Worm (Caenorhabditis elegans): Measurements from ENCODE around the gene aqp-11.

The aqp-11 gene

ce11 chrIII:13640003-13640499 is 33.0 kb upstream of the aqp-11 start:
- TF ChIP-seq zfh-2 (GFP tag; conservative IDR thresholded peaks at IDR 0.05), result peak; percentile 61
- no peak for TF ChIP-seq lin-40 (tag; optimal IDR thresholded peaks at IDR 0.05)
- peak; percentile 21; the same call in 1 of the 2 replicates for TF ChIP-seq egrh-3 (GFP tag; IDR thresholded peaks at IDR 0.05)
- no peak for TF ChIP-seq nfya-1 (tag; optimal IDR thresholded peaks at IDR 0.05; ENCODE audit: borderline replicate concordance, insufficient read depth)
- TF ChIP-seq K12H6.12 (tag; optimal IDR thresholded peaks at IDR 0.05), result no peak
- no peak for TF ChIP-seq tbx-9 (tag; optimal IDR thresholded peaks at IDR 0.05; ENCODE audit: borderline replicate concordance)

ce11 chrIII:13640869-13641268 is 32.2 kb upstream of the aqp-11 start:
- TF ChIP-seq madf-6 (GFP tag; IDR thresholded peaks at IDR 0.05) (0 out of 2 replicates have a peak, but pooled peaks have one; percentile 30), athp-1 (tag; optimal IDR thresholded peaks at IDR 0.05) (no peak), xnd-1 (tag; optimal IDR thresholded peaks at IDR 0.05) (peak; percentile 53), F33H1.4 (GFP tag; IDR thresholded peaks at IDR 0.05) (peak; percentile 57), sptf-2 (GFP tag; optimal IDR thresholded peaks at IDR 0.05) (no peak), lsl-1 (GFP tag; optimal IDR thresholded peaks at IDR 0.05) (peak; percentile 76)

ce11 chrIII:13641588-13641987 is 31.5 kb upstream of the aqp-11 start, which contains the start of gene acbp-5:
Gene acbp-5, minus strand, starts transcription at chrIII:13641688.
- TF ChIP-seq him-1 (tag; optimal IDR thresholded peaks at IDR 0.05) (no peak), D2030.7 (GFP tag; IDR thresholded peaks at IDR 0.05) (no peak), Y79H2A.3 (GFP tag; conservative IDR thresholded peaks at IDR 0.05) (no peak), dpff-1 (tag; optimal IDR thresholded peaks at IDR 0.05) (no peak), atf-7 (tag; optimal IDR thresholded peaks at IDR 0.05) (no peak), attf-5 (GFP tag; optimal IDR thresholded peaks at IDR 0.05) (no peak), cebp-2 (GFP tag; IDR thresholded peaks at IDR 0.05) (no peak), aptf-2 (GFP tag; conservative IDR thresholded peaks at IDR 0.05) (no peak), sptf-2 (GFP tag; optimal IDR thresholded peaks at IDR 0.05) (no peak), lin-40 (tag; optimal IDR thresholded peaks at IDR 0.05) (no peak), nhr-120 (GFP tag; IDR thresholded peaks at IDR 0.05) (no peak), hmg-20 (GFP tag; IDR thresholded peaks at IDR 0.05) (no peak), ztf-26 (tag; optimal IDR thresholded peaks at IDR 0.05) (no peak), unc-130 (GFP tag; optimal IDR thresholded peaks at IDR 0.05) (no peak), Y53G8AR.9 (GFP tag; conservative IDR thresholded peaks at IDR 0.05) (no peak), hlh-12 (tag; optimal IDR thresholded peaks at IDR 0.05) (no peak), C06A6.2 (GFP tag; conservative IDR thresholded peaks at IDR 0.05) (no peak)

- TF ChIP-seq ceh-58 (GFP tag; IDR thresholded peaks at IDR 0.05), result no peak
These were observed 30.9 kb upstream of the aqp-11 start, which contains the start of gene T12D8.10 for ce11 chrIII:13642227-13642626. Gene T12D8.10, minus strand, starts transcription at chrIII:13642327.

- TF ChIP-seq efl-1 (GFP tag; optimal IDR thresholded peaks at IDR 0.05) (no peak), ceh-58 (GFP tag; IDR thresholded peaks at IDR 0.05) (no peak), hmg-1.2 (GFP tag; IDR thresholded peaks at IDR 0.05) (no peak), egrh-3 (GFP tag; IDR thresholded peaks at IDR 0.05) (peak; percentile 78; the same call in 1 of the 2 replicates), dpl-1 (GFP tag; optimal IDR thresholded peaks at IDR 0.05) (no peak), hsf-1 (GFP tag; IDR thresholded peaks at IDR 0.05) (no peak), zfh-2 (GFP tag; conservative IDR thresholded peaks at IDR 0.05) (peak; percentile 91), F57A8.1 (GFP tag; optimal IDR thresholded peaks at IDR 0.05) (no peak), mcd-1 (GFP tag; IDR thresholded peaks at IDR 0.05) (0 out of 2 replicates have a peak, but pooled peaks have one; percentile 9), hlh-26 (GFP tag; conservative IDR thresholded peaks at IDR 0.05) (no peak), Y53G8AR.9 (GFP tag; conservative IDR thresholded peaks at IDR 0.05) (0 out of 2 replicates have a peak, but pooled peaks have one; percentile 11)
These were observed 30.3 kb upstream of the aqp-11 start for ce11 chrIII:13642776-13643175.
